Worm (Caenorhabditis elegans) whole organism, L1 larva: ENCODE data around the gene str-254.
A peak's percentile ranks its signal among the peaks of the same experiment; 100 is the strongest.

Source experiments
- Y116A8C.19 ChIP-seq: sonication (generic microtip); optimal IDR thresholded peaks from 2 replicates; lab custom pipeline; 2016; ENCODE audit warnings: missing compliant biosample characterization, missing genetic modification characterization, borderline replicate concordance
- ceh-8 ChIP-seq: fragments of 200-800 bp; sonication (Bioruptor generic); optimal IDR thresholded peaks from 2 replicates; lab custom pipeline; 2018; ENCODE audit warnings: mild to moderate bottlenecking, missing genetic modification characterization, moderate library complexity, missing compliant biosample characterization
- ceh-88 ChIP-seq: fragments of 200-800 bp; sonication (Bioruptor generic); IDR thresholded peaks from 2 replicates; pipeline ENCODE4 v1.3.6; 2022; ENCODE audit warnings: missing genetic modification characterization, missing compliant biosample characterization
- ceh-90 ChIP-seq: sonication (generic microtip); optimal IDR thresholded peaks from 2 replicates; lab custom pipeline; 2016; ENCODE audit warnings: missing genetic modification characterization, missing compliant biosample characterization
- ces-1 ChIP-seq: fragments of 150-350 bp; optimal IDR thresholded peaks from 2 replicates; lab custom pipeline; 2014; ENCODE audit warnings: missing biosample characterization, missing genetic modification reagents, missing genetic modification characterization
- dpl-1 ChIP-seq, 3 experiments: fragments of 150-350 bp in 2 of 3; sonication (generic microtip) in 1 of 3; optimal IDR thresholded peaks; 2 replicates each; lab custom pipeline; 2014 to 2017; ENCODE audit warnings: missing biosample characterization in 3 of 3, missing genetic modification characterization in 3 of 3, missing genetic modification reagents in 3 of 3
- dsc-1 ChIP-seq: sonication (generic microtip); optimal IDR thresholded peaks from 2 replicates; lab custom pipeline; 2016; ENCODE audit warnings: mild to moderate bottlenecking, missing genetic modification characterization, missing compliant biosample characterization
- efl-1 ChIP-seq, 4 experiments: fragments of 150-350 bp; optimal IDR thresholded peaks in 3 of 4; peaks in 1 of 4; 1 replicate in 1 of 4; 2 replicates in 3 of 4; lab custom pipeline; 2014; ENCODE audit warnings: missing biosample characterization in 2 of 4, missing genetic modification characterization in 2 of 4, missing genetic modification reagents in 2 of 4
- efl-3 ChIP-seq: fragments of 200-800 bp; sonication (Bioruptor generic); optimal IDR thresholded peaks from 2 replicates; lab custom pipeline; 2018; ENCODE audit warnings: mild to moderate bottlenecking, missing genetic modification characterization, missing compliant biosample characterization
- elt-2 ChIP-seq: sonication (generic microtip); optimal IDR thresholded peaks from 2 replicates; lab custom pipeline; 2016; ENCODE audit warnings: missing genetic modification characterization, mild to moderate bottlenecking, inconsistent platforms, missing compliant biosample characterization, missing genetic modification reagents
- elt-3 ChIP-seq, 6 experiments: fragments of 150-350 bp in 1 of 6; sonication (generic microtip); optimal IDR thresholded peaks; 2 replicates each; lab custom pipeline; 2017 to 2018; ENCODE audit warnings: missing biosample characterization in 6 of 6, missing genetic modification characterization in 6 of 6, inconsistent platforms in 1 of 6
- fkh-10 ChIP-seq: sonication (generic microtip); optimal IDR thresholded peaks from 2 replicates; lab custom pipeline; 2017; ENCODE audit warnings: missing biosample characterization, missing genetic modification reagents, missing genetic modification characterization
- fkh-4 ChIP-seq: sonication (generic microtip); optimal IDR thresholded peaks from 2 replicates; lab custom pipeline; 2016; ENCODE audit warnings: missing compliant biosample characterization, missing genetic modification characterization, borderline replicate concordance
- irx-1 ChIP-seq: sonication (generic microtip); optimal IDR thresholded peaks from 2 replicates; lab custom pipeline; 2016; ENCODE audit warnings: missing genetic modification characterization, missing compliant biosample characterization
- lin-35 ChIP-seq, 2 experiments: fragments of 150-350 bp; optimal IDR thresholded peaks; 2 replicates each; lab custom pipeline; 2014; ENCODE audit warnings: missing biosample characterization in 2 of 2, missing genetic modification characterization in 2 of 2, missing genetic modification reagents in 2 of 2
- mef-2 ChIP-seq: fragments of 150-350 bp; optimal IDR thresholded peaks from 2 replicates; lab custom pipeline; 2014; ENCODE audit warnings: missing biosample characterization, missing genetic modification characterization
- nhr-11 ChIP-seq: fragments of 150-350 bp; optimal IDR thresholded peaks from 2 replicates; lab custom pipeline; 2014; ENCODE audit warnings: missing biosample characterization, missing genetic modification characterization
- nhr-12 ChIP-seq: sonication (generic microtip); optimal IDR thresholded peaks from 2 replicates; lab custom pipeline; 2017; ENCODE audit warnings: missing biosample characterization, missing genetic modification characterization
- nhr-20 ChIP-seq: sonication (generic microtip); optimal IDR thresholded peaks from 2 replicates; lab custom pipeline; 2016; ENCODE audit warnings: mild to moderate bottlenecking, missing genetic modification characterization, missing compliant biosample characterization
- nhr-47 ChIP-seq: sonication (generic microtip); optimal IDR thresholded peaks from 2 replicates; lab custom pipeline; 2016; ENCODE audit warnings: mild to moderate bottlenecking, missing genetic modification characterization, moderate library complexity, missing compliant biosample characterization
- nhr-84 ChIP-seq: sonication (generic microtip); optimal IDR thresholded peaks from 2 replicates; lab custom pipeline; 2017; ENCODE audit warnings: missing biosample characterization, missing genetic modification characterization
- nhr-85 ChIP-seq: sonication (generic microtip); peaks from one replicate; lab custom pipeline; 2016; ENCODE audit warnings: missing genetic modification characterization, inconsistent platforms, missing compliant biosample characterization
- pax-3 ChIP-seq: fragments of 200-800 bp; sonication (Bioruptor generic); optimal IDR thresholded peaks from 2 replicates; lab custom pipeline; 2018; ENCODE audit warnings: mild to moderate bottlenecking, missing genetic modification characterization, moderate library complexity, missing compliant biosample characterization
- skn-1 ChIP-seq: fragments of 150-350 bp; optimal IDR thresholded peaks from 2 replicates; lab custom pipeline; 2014; ENCODE audit warnings: missing biosample characterization, missing genetic modification characterization
- snpc-4 ChIP-seq: fragments of 150-350 bp; optimal IDR thresholded peaks from 2 replicates; lab custom pipeline; 2014; ENCODE audit warnings: missing biosample characterization, missing genetic modification characterization
- sup-37 ChIP-seq: fragments of 200-800 bp; sonication (Bioruptor generic); optimal IDR thresholded peaks from 2 replicates; lab custom pipeline; 2018; ENCODE audit warnings: mild to moderate bottlenecking, missing genetic modification characterization, missing compliant biosample characterization
- tbx-2 ChIP-seq: sonication (generic microtip); optimal IDR thresholded peaks from 2 replicates; lab custom pipeline; 2016; ENCODE audit warnings: missing genetic modification characterization, missing compliant biosample characterization
- tlp-1 ChIP-seq: fragments of 150-350 bp; optimal IDR thresholded peaks from 2 replicates; lab custom pipeline; 2014; ENCODE audit warnings: missing biosample characterization, missing genetic modification characterization
- unc-30 ChIP-seq: sonication (generic microtip); optimal IDR thresholded peaks from 2 replicates; lab custom pipeline; 2017; ENCODE audit warnings: missing biosample characterization, missing genetic modification characterization
- unc-86 ChIP-seq: sonication (generic microtip); optimal IDR thresholded peaks from 2 replicates; lab custom pipeline; 2016; ENCODE audit warnings: missing genetic modification characterization, missing compliant biosample characterization
- zag-1 ChIP-seq: fragments of 150-350 bp; optimal IDR thresholded peaks from 2 replicates; lab custom pipeline; 2014; ENCODE audit warnings: missing biosample characterization, missing genetic modification characterization

str-254 gene

ce11 chrV:16131249-16131648 is 22.0 kb downstream of the str-254 start, which contains the start of gene fbxa-142:
Gene fbxa-142, minus strand, starts transcription at chrV:16131349.
- TF ChIP-seq pax-3 (tag; lab: Kevin White, UChicago) (no peak), nhr-20 (no peak)
- TF ChIP-seq, all 84 proteins: peak for 0

ce11 chrV:16129116-16129515 is 24.2 kb downstream of the str-254 start:
- TF ChIP-seq nhr-20 (no peak), sup-37 (GFP tag; lab: Kevin White, UChicago) (no peak), unc-30 (tag; lab: Kevin White, UChicago) (no peak), dsc-1 (tag; lab: Kevin White, UChicago) (no peak), elt-2 (tag; lab: Kevin White, UChicago) (peak; percentile 20), nhr-12 (tag; lab: Kevin White, UChicago) (no peak), elt-3 (tag; optimal IDR thresholded peaks at IDR 0.05; lab: Kevin White, UChicago) (no peak), nhr-84 (tag; lab: Kevin White, UChicago) (no peak)

- TF ChIP-seq nhr-11 (tag; lab: Kevin White, UChicago) (no peak), elt-2 (tag; lab: Kevin White, UChicago) (no peak), snpc-4 (tag; lab: Kevin White, UChicago) (no peak), nhr-47 (tag; lab: Kevin White, UChicago) (no peak), efl-1 (optimal IDR thresholded peaks at IDR 0.05; lab: Kevin White, UChicago) (no peak), efl-1 (GFP tag; optimal IDR thresholded peaks at IDR 0.05 in 1 of 2; lab: Kevin White, UChicago) (peak in 1 of 2 experiments; percentile 6), dpl-1 (GFP tag; optimal IDR thresholded peaks at IDR 0.05; lab: Kevin White, UChicago) (no peak), efl-3 (GFP tag; lab: Kevin White, UChicago) (no peak), fkh-4 (tag; lab: Kevin White, UChicago) (no peak)
Observed at ce11 chrV:16127401-16127800, 25.9 kb downstream of the str-254 start, which contains the start of gene fbxa-143. Gene fbxa-143, minus strand, starts transcription at chrV:16127501.

- TF ChIP-seq ceh-90 (tag; lab: Kevin White, UChicago) = no peak
- TF ChIP-seq zag-1 (tag; lab: Kevin White, UChicago) = no peak
- TF ChIP-seq nhr-84 (tag; lab: Kevin White, UChicago) = no peak
- no peak for TF ChIP-seq irx-1 (tag; lab: Kevin White, UChicago)
Observed at ce11 chrV:16124739-16125138, 28.5 kb downstream of the str-254 start, which contains the start of gene nhr-111. Gene nhr-111, minus strand, starts transcription at chrV:16124839.

- TF ChIP-seq efl-1 (optimal IDR thresholded peaks at IDR 0.05; lab: Kevin White, UChicago) (no peak), efl-1 (GFP tag; optimal IDR thresholded peaks at IDR 0.05 in 1 of 2; lab: Kevin White, UChicago) (peak in 1 of 2 experiments; percentile 22), snpc-4 (tag; lab: Kevin White, UChicago) (no peak), ceh-8 (GFP tag; lab: Kevin White, UChicago) (no peak), unc-86 (tag; lab: Kevin White, UChicago) (no peak)
Observed at ce11 chrV:16121451-16121850, 31.8 kb downstream of the str-254 start.

- no peak for TF ChIP-seq lin-35 (GFP tag; optimal IDR thresholded peaks at IDR 0.05; lab: Kevin White, UChicago)
- no peak for TF ChIP-seq tbx-2 (tag; lab: Kevin White, UChicago)
- TF ChIP-seq nhr-85 (tag; lab: Kevin White, UChicago) = peak; percentile 60
- TF ChIP-seq Y116A8C.19 = no peak
- no peak for TF ChIP-seq mef-2 (tag; lab: Kevin White, UChicago)
- TF ChIP-seq ceh-88 (GFP tag; lab: Robert Waterston, UW) = no peak
- TF ChIP-seq ces-1 (GFP tag; lab: Kevin White, UChicago) = no peak
- TF ChIP-seq fkh-10 (GFP tag; lab: Kevin White, UChicago) = no peak
- TF ChIP-seq tlp-1 (tag; lab: Kevin White, UChicago) = no peak
- TF ChIP-seq elt-2 (tag; lab: Kevin White, UChicago) = peak; percentile 50
- no peak for TF ChIP-seq skn-1 (tag; lab: Kevin White, UChicago)
Observed at ce11 chrV:16120922-16121321, 32.4 kb downstream of the str-254 start, which contains the start of gene skr-3. Gene skr-3, plus strand, starts transcription at chrV:16121084.
